Fruit fly (Drosophila melanogaster) whole organism, embryonic: ENCODE data around the gene CG42784.

Experiments
- Asciz ChIP-seq: fragments of 200-800 bp; sonication (Bioruptor generic); optimal IDR thresholded peaks from 2 replicates; lab custom pipeline; 2017; ENCODE audit warnings: missing biosample characterization, mild to moderate bottlenecking, missing genetic modification characterization, missing genetic modification reagents
- Atf-2 ChIP-seq: fragments of 200-800 bp; sonication (Bioruptor generic); optimal IDR thresholded peaks from 2 replicates; lab custom pipeline; 2016; ENCODE audit warnings: missing biosample characterization, missing genetic modification characterization
- Awh ChIP-seq: fragments of 200-800 bp; sonication (Bioruptor generic); IDR thresholded peaks from 2 replicates; pipeline ENCODE4, ENCODE4 v1.3.6; 2022; ENCODE audit warnings: missing biosample characterization, missing genetic modification characterization
- B-H2 ChIP-seq: fragments of 200-800 bp; sonication (Bioruptor generic); optimal IDR thresholded peaks from 2 replicates; lab custom pipeline; 2018; ENCODE audit warnings: missing biosample characterization, mild to moderate bottlenecking, missing genetic modification characterization
- Bdp1 ChIP-seq: fragments of 200-800 bp; sonication (Bioruptor generic); optimal IDR thresholded peaks from 3 replicates; lab custom pipeline; 2016; ENCODE audit warnings: missing biosample characterization, missing genetic modification characterization
- CG10959 ChIP-seq: fragments of 200-800 bp; sonication (Bioruptor generic); IDR thresholded peaks from 2 replicates; pipeline ENCODE4 v1.3.6; 2022; ENCODE audit warnings: missing biosample characterization, missing genetic modification characterization
- CG12071 ChIP-seq: fragments of 200-800 bp; sonication (Bioruptor generic); optimal IDR thresholded peaks from 3 replicates; lab custom pipeline; 2018; ENCODE audit warnings: missing biosample characterization, mild to moderate bottlenecking, missing genetic modification characterization
- CG13894 ChIP-seq: fragments of 200-800 bp; sonication (Bioruptor generic); optimal IDR thresholded peaks from 3 replicates; lab custom pipeline; 2018; ENCODE audit warnings: missing biosample characterization, mild to moderate bottlenecking, missing genetic modification characterization, moderate library complexity
- CG14014 ChIP-seq: fragments of 200-800 bp; sonication (Bioruptor generic); IDR thresholded peaks from 2 replicates; pipeline ENCODE4 v1.3.6; 2022; ENCODE audit warnings: missing biosample characterization, missing genetic modification characterization
- CG14441 ChIP-seq: fragments of 200-800 bp; sonication (Bioruptor generic); IDR thresholded peaks from 2 replicates; pipeline ENCODE4 v1.3.6; 2022; ENCODE audit warnings: missing biosample characterization, missing genetic modification characterization
- CG15011 ChIP-seq: fragments of 200-800 bp; sonication (Bioruptor generic); optimal IDR thresholded peaks from 3 replicates; lab custom pipeline; 2018; ENCODE audit warnings: missing biosample characterization, mild to moderate bottlenecking, missing genetic modification characterization
- CG15514 ChIP-seq: fragments of 200-800 bp; sonication (Bioruptor generic); optimal IDR thresholded peaks from 3 replicates; lab custom pipeline; 2017; ENCODE audit warnings: missing biosample characterization, missing genetic modification characterization, mild to moderate bottlenecking, moderate library complexity, missing genetic modification reagents
- CG2199 ChIP-seq: fragments of 200-800 bp; sonication (Bioruptor generic); IDR thresholded peaks from 3 replicates; pipeline ENCODE4 v1.3.6; 2022; ENCODE audit warnings: missing biosample characterization, missing genetic modification characterization
- CG31365 ChIP-seq: fragments of 200-800 bp; sonication (Bioruptor generic); optimal IDR thresholded peaks from 2 replicates; lab custom pipeline; 2018; ENCODE audit warnings: missing biosample characterization, mild to moderate bottlenecking, missing genetic modification characterization
- CG34376 ChIP-seq: fragments of 200-800 bp; sonication (Bioruptor generic); optimal IDR thresholded peaks from 2 replicates; lab custom pipeline; 2018; ENCODE audit warnings: missing biosample characterization, mild to moderate bottlenecking, missing genetic modification characterization
- CG3726 ChIP-seq: fragments of 200-800 bp; sonication (Bioruptor generic); IDR thresholded peaks from 3 replicates; pipeline ENCODE4, ENCODE4 v1.3.6; 2022; ENCODE audit warnings: missing biosample characterization, missing genetic modification characterization
- CG3838 ChIP-seq: fragments of 200-800 bp; sonication (Bioruptor generic); optimal IDR thresholded peaks from 3 replicates; lab custom pipeline; 2016; ENCODE audit warnings: missing biosample characterization, missing genetic modification characterization
- CG42726 ChIP-seq: fragments of 200-800 bp; sonication (Bioruptor generic); IDR thresholded peaks from 2 replicates; pipeline ENCODE4 v1.3.6; 2022; ENCODE audit warnings: missing biosample characterization, missing genetic modification characterization; ENCODE audit not compliant: partially characterized antibody
- CG4404 ChIP-seq: fragments of 200-800 bp; sonication (Bioruptor generic); IDR thresholded peaks from 2 replicates; pipeline ENCODE4 v1.3.6; 2022; ENCODE audit warnings: missing biosample characterization, missing genetic modification characterization
- CG5245 ChIP-seq: fragments of 200-800 bp; sonication (Bioruptor generic); optimal IDR thresholded peaks from 3 replicates; lab custom pipeline; 2016; ENCODE audit warnings: missing biosample characterization, missing genetic modification characterization
- CG7372 ChIP-seq: fragments of 200-800 bp; sonication (Bioruptor generic); IDR thresholded peaks from 2 replicates; pipeline ENCODE4 v1.3.6; 2022; ENCODE audit warnings: missing biosample characterization, missing genetic modification characterization
- CG7745 ChIP-seq: fragments of 200-800 bp; sonication (Bioruptor generic); optimal IDR thresholded peaks from 2 replicates; lab custom pipeline; 2018; ENCODE audit warnings: missing biosample characterization, mild to moderate bottlenecking, missing genetic modification characterization, moderate library complexity
- CG9215 ChIP-seq: fragments of 200-800 bp; sonication (Bioruptor generic); IDR thresholded peaks from 2 replicates; pipeline ENCODE4 v1.3.6; 2022; ENCODE audit warnings: missing biosample characterization, missing genetic modification characterization
- CG9727 ChIP-seq: fragments of 200-800 bp; sonication (Bioruptor generic); optimal IDR thresholded peaks from 3 replicates; lab custom pipeline; 2017; ENCODE audit warnings: missing biosample characterization, mild to moderate bottlenecking, missing genetic modification characterization
- Chrac-16 ChIP-seq: fragments of 200-800 bp; sonication (Bioruptor generic); optimal IDR thresholded peaks from 3 replicates; lab custom pipeline; 2016; ENCODE audit warnings: missing biosample characterization, missing genetic modification characterization
- CkIIα-i1 ChIP-seq: fragments of 200-800 bp; sonication (Bioruptor generic); IDR thresholded peaks from 2 replicates; pipeline ENCODE4 v1.3.6; 2022; ENCODE audit warnings: missing biosample characterization, missing genetic modification characterization
- Dref ChIP-seq: fragments of 200-800 bp; sonication (Bioruptor generic); IDR thresholded peaks from 2 replicates; pipeline ENCODE4 v1.3.6; 2022; ENCODE audit warnings: missing biosample characterization, missing genetic modification characterization
- GATAe ChIP-seq: fragments of 200-800 bp; sonication (Bioruptor generic); conservative IDR thresholded peaks from 2 replicates; pipeline ENCODE4 v1.3.6; 2022; ENCODE audit warnings: missing biosample characterization, missing genetic modification characterization
- Gsc ChIP-seq: fragments of 200-800 bp; sonication (Bioruptor generic); IDR thresholded peaks from 2 replicates; pipeline ENCODE4 v1.3.6; 2022; ENCODE audit warnings: missing biosample characterization, missing genetic modification characterization
- HLH3B ChIP-seq: fragments of 200-800 bp; sonication (Bioruptor generic); IDR thresholded peaks from 2 replicates; pipeline ENCODE4 v1.3.6; 2022; ENCODE audit warnings: missing biosample characterization, missing genetic modification characterization
- Hmr ChIP-seq: fragments of 200-800 bp; sonication (Bioruptor generic); optimal IDR thresholded peaks from 3 replicates; lab custom pipeline; 2017; ENCODE audit warnings: mild to moderate bottlenecking, missing biosample characterization, missing genetic modification reagents, missing genetic modification characterization
- Nf-YA ChIP-seq: fragments of 200-800 bp; sonication (Bioruptor generic); IDR thresholded peaks from 2 replicates; pipeline ENCODE4 v1.3.6; 2022; ENCODE audit warnings: missing biosample characterization, missing genetic modification characterization
- Oaz ChIP-seq: fragments of 200-800 bp; sonication (Bioruptor generic); IDR thresholded peaks from 2 replicates; pipeline ENCODE4 v1.3.6; 2022; ENCODE audit warnings: missing biosample characterization, missing genetic modification characterization
- PHDP ChIP-seq: fragments of 200-800 bp; sonication (Bioruptor generic); optimal IDR thresholded peaks from 3 replicates; lab custom pipeline; 2018; ENCODE audit warnings: missing biosample characterization, mild to moderate bottlenecking, missing genetic modification characterization, moderate library complexity
- Ptx1 ChIP-seq: fragments of 200-800 bp; sonication (Bioruptor generic); IDR thresholded peaks from 2 replicates; pipeline ENCODE4 v1.3.6; 2022; ENCODE audit warnings: missing biosample characterization, missing genetic modification characterization
- Six4 ChIP-seq: fragments of 200-800 bp; sonication (Bioruptor generic); optimal IDR thresholded peaks from 2 replicates; lab custom pipeline; 2016; ENCODE audit warnings: missing biosample characterization, missing genetic modification characterization
- Tbp ChIP-seq: fragments of >200 bp; optimal IDR thresholded peaks from 2 replicates; lab custom pipeline; 2018; ENCODE audit warnings: missing biosample characterization, missing genetic modification characterization
- ase ChIP-seq: fragments of 200-800 bp; sonication (Bioruptor generic); IDR thresholded peaks from 3 replicates; pipeline ENCODE4 v1.3.6; 2022; ENCODE audit warnings: missing biosample characterization, missing genetic modification characterization
- bcd ChIP-seq: fragments of 200-800 bp; sonication (Bioruptor generic); optimal IDR thresholded peaks from 2 replicates; lab custom pipeline; 2017; ENCODE audit warnings: missing biosample characterization, mild to moderate bottlenecking, missing genetic modification characterization
- bsh ChIP-seq, 2 experiments: fragments of 200-800 bp; sonication (Bioruptor generic); optimal IDR thresholded peaks; 2 replicates each; lab custom pipeline; 2017 to 2018; ENCODE audit warnings: mild to moderate bottlenecking in 2 of 2, missing biosample characterization in 2 of 2, missing genetic modification characterization in 2 of 2, moderate library complexity in 1 of 2
- ken ChIP-seq: fragments of 200-800 bp; sonication (Bioruptor generic); IDR thresholded peaks from 3 replicates; pipeline ENCODE4 v1.3.6; 2022; ENCODE audit warnings: missing biosample characterization, missing genetic modification characterization
- mirr ChIP-seq: fragments of 200-800 bp; sonication (Bioruptor generic); optimal IDR thresholded peaks from 3 replicates; lab custom pipeline; 2018; ENCODE audit warnings: missing biosample characterization, mild to moderate bottlenecking, missing genetic modification characterization
- nerfin-2 ChIP-seq: fragments of 200-800 bp; sonication (Bioruptor generic); IDR thresholded peaks from 2 replicates; pipeline ENCODE4 v1.3.6; 2022; ENCODE audit warnings: missing biosample characterization, missing genetic modification characterization; ENCODE audit not compliant: partially characterized antibody
- pita ChIP-seq: fragments of 200-800 bp; sonication (Bioruptor generic); optimal IDR thresholded peaks from 2 replicates; lab custom pipeline; 2017; ENCODE audit warnings: missing biosample characterization, mild to moderate bottlenecking, missing genetic modification characterization
- ranshi ChIP-seq: fragments of 200-800 bp; sonication (Bioruptor generic); IDR thresholded peaks from 2 replicates; pipeline ENCODE4 v1.3.6; 2022; ENCODE audit warnings: missing biosample characterization, missing genetic modification characterization
- sna ChIP-seq: fragments of 200-800 bp; sonication (Bioruptor generic); IDR thresholded peaks from 2 replicates; pipeline ENCODE4 v1.3.6; 2022; ENCODE audit warnings: missing biosample characterization, missing genetic modification characterization; ENCODE audit not compliant: partially characterized antibody
- stwl ChIP-seq: fragments of 200-800 bp; sonication (Bioruptor generic); optimal IDR thresholded peaks from 3 replicates; lab custom pipeline; 2018; ENCODE audit warnings: missing biosample characterization, mild to moderate bottlenecking, missing genetic modification characterization, moderate library complexity
- wek ChIP-seq: fragments of 200-800 bp; sonication (Bioruptor generic); optimal IDR thresholded peaks from 3 replicates; lab custom pipeline; 2018; ENCODE audit warnings: missing biosample characterization, mild to moderate bottlenecking, missing genetic modification characterization, moderate library complexity
- z ChIP-seq: fragments of 200-800 bp; sonication (Bioruptor generic); IDR thresholded peaks from 3 replicates; pipeline ENCODE4 v1.3.6; 2022; ENCODE audit warnings: missing biosample characterization, missing genetic modification characterization

Gene CG42784

dm6 chr2L:13514945-13515687 lies 99.9 kb downstream of the CG42784 start:
- TF ChIP-seq Hmr (GFP tag; lab: Kevin White, UChicago) = peak; percentile 23
- TF ChIP-seq CG4404 = peak; percentile 28; the same call in 1 of the 2 replicates
- TF ChIP-seq CG10959 (GFP tag; lab: Robert Waterston, UW) = peak; percentile 62
- TF ChIP-seq pita (GFP tag; lab: Kevin White, UChicago) = no peak
- no peak for TF ChIP-seq CG13894
- TF ChIP-seq sna (GFP tag; lab: Robert Waterston, UW) = no peak
- TF ChIP-seq Tbp = no peak
- peak; percentile 75 for TF ChIP-seq Ptx1 (GFP tag; lab: Robert Waterston, UW)
- TF ChIP-seq CG7372 (GFP tag; lab: Robert Waterston, UW) = peak; percentile 27; the same call in 1 of the 2 replicates
- TF ChIP-seq nerfin-2 (GFP tag; lab: Robert Waterston, UW) = no peak
- TF ChIP-seq PHDP (tag; lab: Kevin White, UChicago) = peak; percentile 61
- TF ChIP-seq CG2199 = peak; percentile 46; the same call in 1 of the 3 replicates
- TF ChIP-seq bcd (GFP tag; lab: Kevin White, UChicago) = peak; percentile 79
- TF ChIP-seq Oaz (GFP tag; lab: Robert Waterston, UW) = no peak
- TF ChIP-seq CG15514 = peak; percentile 68
- peak; percentile 80 for TF ChIP-seq CG12071
- TF ChIP-seq stwl (tag; lab: Kevin White, UChicago) = peak; percentile 4
- peak; percentile 72 for TF ChIP-seq ase (GFP tag; lab: Robert Waterston, UW)
- no peak for TF ChIP-seq CG3838 (GFP tag; lab: Kevin White, UChicago)
- TF ChIP-seq Chrac-16 (GFP tag; lab: Kevin White, UChicago) = peak; percentile 24
- TF ChIP-seq Asciz (GFP tag; lab: Kevin White, UChicago) = peak; percentile 71
- peak in 1 of 2 experiments; percentile 79 for TF ChIP-seq bsh (GFP tag; optimal IDR thresholded peaks at IDR 0.05; lab: Kevin White, UChicago)
- TF ChIP-seq ranshi (GFP tag; lab: Robert Waterston, UW) = peak; percentile 82
- no peak for TF ChIP-seq CG34376
- TF ChIP-seq CkIIα-i1 (GFP tag; lab: Robert Waterston, UW) = no peak; the same call in 1 of the 2 replicates
- TF ChIP-seq GATAe (GFP tag; lab: Robert Waterston, UW) = peak; percentile 17; the same call in 1 of the 2 replicates
- TF ChIP-seq CG15011 (GFP tag; lab: Kevin White, UChicago) = peak; percentile 69
- no peak for TF ChIP-seq CG7745 (tag; lab: Kevin White, UChicago)
- no peak for TF ChIP-seq CG31365 (tag; lab: Kevin White, UChicago)
- peak; percentile 51; the same call in 1 of the 2 replicates for TF ChIP-seq CG9215 (GFP tag; lab: Robert Waterston, UW)
- TF ChIP-seq Dref = no peak
- peak; percentile 88 for TF ChIP-seq CG14441
- peak; percentile 60; the same call in 2 of the 3 replicates for TF ChIP-seq CG3726 (GFP tag; lab: Robert Waterston, UW)
- TF ChIP-seq Six4 (GFP tag; lab: Kevin White, UChicago) = peak; percentile 41
- peak; percentile 26 for TF ChIP-seq mirr (GFP tag; lab: Kevin White, UChicago)
- peak; percentile 88 for TF ChIP-seq CG9727 (GFP tag; lab: Kevin White, UChicago)
- no peak for TF ChIP-seq CG42726
- peak; percentile 85 for TF ChIP-seq Awh
- TF ChIP-seq z (GFP tag; lab: Robert Waterston, UW) = 0 out of 3 replicates have a peak, but pooled peaks have one; percentile 47
- peak; percentile 83 for TF ChIP-seq CG14014 (GFP tag; lab: Robert Waterston, UW)
- peak; percentile 61 for TF ChIP-seq Nf-YA
- peak; percentile 51 for TF ChIP-seq Gsc
- peak; percentile 68; the same call in 1 of the 2 replicates for TF ChIP-seq HLH3B (GFP tag; lab: Robert Waterston, UW)
- no peak for TF ChIP-seq ken (GFP tag; lab: Robert Waterston, UW)
- peak; percentile 61 for TF ChIP-seq CG5245 (GFP tag; lab: Kevin White, UChicago)
- TF ChIP-seq Atf-2 = peak; percentile 60
- no peak for TF ChIP-seq Bdp1 (GFP tag; lab: Kevin White, UChicago)
- no peak for TF ChIP-seq B-H2 (GFP tag; lab: Kevin White, UChicago)
- no peak for TF ChIP-seq wek (GFP tag; lab: Kevin White, UChicago)
